Fruit fly (Drosophila melanogaster) whole organism, prepupa: ENCODE data around the gene HLH3B.

Experiments
- Blimp-1 ChIP-seq: fragments of 200-800 bp; sonication (Bioruptor generic); optimal IDR thresholded peaks from 3 replicates; lab custom pipeline; 2017; ENCODE audit warnings: missing biosample characterization, missing genetic modification characterization, mild to moderate bottlenecking, moderate library complexity, missing genetic modification reagents
- CG10669 ChIP-seq: fragments of 200-800 bp; sonication (Bioruptor generic); optimal IDR thresholded peaks from 3 replicates; lab custom pipeline; 2018; ENCODE audit warnings: missing biosample characterization, mild to moderate bottlenecking, missing genetic modification characterization, moderate library complexity
- CG11294 ChIP-seq: fragments of 200-800 bp; sonication (Bioruptor generic); IDR thresholded peaks from 2 replicates; pipeline ENCODE4 v1.3.6; 2022; ENCODE audit warnings: missing biosample characterization, missing genetic modification characterization
- CG11902 ChIP-seq: fragments of 200-800 bp; sonication (Bioruptor generic); optimal IDR thresholded peaks from 3 replicates; lab custom pipeline; 2016; ENCODE audit warnings: missing biosample characterization, missing genetic modification characterization
- CG1621 ChIP-seq: fragments of 200-800 bp; sonication (Bioruptor generic); optimal IDR thresholded peaks from 3 replicates; lab custom pipeline; 2018; ENCODE audit warnings: missing biosample characterization, mild to moderate bottlenecking, missing genetic modification characterization
- CG16779 ChIP-seq: fragments of 200-800 bp; sonication (Bioruptor generic); optimal IDR thresholded peaks from 3 replicates; lab custom pipeline; 2017; ENCODE audit warnings: missing biosample characterization, mild to moderate bottlenecking, missing genetic modification characterization
- CG3032 ChIP-seq: fragments of 200-800 bp; optimal IDR thresholded peaks from 2 replicates; lab custom pipeline; 2019; ENCODE audit warnings: missing biosample characterization, mild to moderate bottlenecking, missing genetic modification characterization, moderate library complexity
- CG31627 ChIP-seq: fragments of 200-800 bp; sonication (Bioruptor generic); optimal IDR thresholded peaks from 3 replicates; lab custom pipeline; 2016; ENCODE audit warnings: missing biosample characterization, missing genetic modification characterization
- CG32006 ChIP-seq: fragments of 200-800 bp; sonication (Bioruptor generic); optimal IDR thresholded peaks from 3 replicates; lab custom pipeline; 2017; ENCODE audit warnings: missing biosample characterization, mild to moderate bottlenecking, missing genetic modification characterization
- CG34406 ChIP-seq: fragments of 200-800 bp; sonication (Bioruptor generic); optimal IDR thresholded peaks from 3 replicates; lab custom pipeline; 2016; ENCODE audit warnings: missing biosample characterization, missing genetic modification characterization
- CG3919 ChIP-seq: fragments of 200-800 bp; sonication (Bioruptor generic); optimal IDR thresholded peaks from 3 replicates; lab custom pipeline; 2016; ENCODE audit warnings: missing biosample characterization, missing genetic modification characterization
- CG4318 ChIP-seq: fragments of 200-800 bp; sonication (Bioruptor generic); optimal IDR thresholded peaks from 3 replicates; lab custom pipeline; 2017; ENCODE audit warnings: missing biosample characterization, mild to moderate bottlenecking, missing genetic modification characterization
- CG6163 ChIP-seq: fragments of 200-800 bp; sonication (Bioruptor generic); IDR thresholded peaks from 3 replicates; pipeline ENCODE4 v1.3.6; 2022; ENCODE audit warnings: missing biosample characterization, missing genetic modification characterization
- CG6276 ChIP-seq: fragments of 200-800 bp; sonication (Bioruptor generic); optimal IDR thresholded peaks from 2 replicates; lab custom pipeline; 2017; ENCODE audit warnings: missing biosample characterization, mild to moderate bottlenecking, missing genetic modification characterization
- CG6792 ChIP-seq: fragments of 200-800 bp; sonication (Bioruptor generic); optimal IDR thresholded peaks from 3 replicates; lab custom pipeline; 2016; ENCODE audit warnings: missing biosample characterization, missing genetic modification characterization
- CG6808 ChIP-seq: fragments of 200-800 bp; sonication (Bioruptor generic); optimal IDR thresholded peaks from 3 replicates; lab custom pipeline; 2017; ENCODE audit warnings: missing biosample characterization, missing genetic modification characterization, mild to moderate bottlenecking, moderate library complexity, missing genetic modification reagents
- CG6854 ChIP-seq: fragments of 200-800 bp; sonication (Bioruptor generic); optimal IDR thresholded peaks from 2 replicates; lab custom pipeline; 2017; ENCODE audit warnings: missing biosample characterization, mild to moderate bottlenecking, missing genetic modification characterization
- CG7368 ChIP-seq: fragments of 200-800 bp; sonication (Bioruptor generic); optimal IDR thresholded peaks from 3 replicates; lab custom pipeline; 2016; ENCODE audit warnings: missing biosample characterization, missing genetic modification characterization
- CG8119 ChIP-seq: fragments of 200-800 bp; sonication (Bioruptor generic); IDR thresholded peaks from 3 replicates; pipeline ENCODE4 v1.3.6; 2022; ENCODE audit warnings: missing biosample characterization, missing genetic modification characterization
- CG8319 ChIP-seq: fragments of 200-800 bp; sonication (Bioruptor generic); optimal IDR thresholded peaks from 3 replicates; lab custom pipeline; 2016; ENCODE audit warnings: missing biosample characterization, missing genetic modification characterization
- CG9139 ChIP-seq: fragments of 200-800 bp; sonication (Bioruptor generic); optimal IDR thresholded peaks from 3 replicates; lab custom pipeline; 2017; ENCODE audit warnings: missing biosample characterization, mild to moderate bottlenecking, missing genetic modification characterization
- Eip93F ChIP-seq: fragments of 200-800 bp; sonication (Bioruptor generic); optimal IDR thresholded peaks from 2 replicates; lab custom pipeline; 2016; ENCODE audit warnings: missing biosample characterization, mild to moderate bottlenecking, missing genetic modification characterization
- Ets96B ChIP-seq: fragments of 200-800 bp; optimal IDR thresholded peaks from 2 replicates; lab custom pipeline; 2019; ENCODE audit warnings: missing biosample characterization, mild to moderate bottlenecking, missing genetic modification characterization, moderate library complexity
- Gug ChIP-seq: fragments of 200-800 bp; sonication (Bioruptor generic); IDR thresholded peaks from 2 replicates; pipeline ENCODE4 v1.3.6; 2022; ENCODE audit warnings: missing biosample characterization, missing genetic modification characterization
- Hr38 ChIP-seq: sonication (Bioruptor generic); optimal IDR thresholded peaks from 2 replicates; lab custom pipeline; 2016; ENCODE audit warnings: missing biosample characterization, missing genetic modification characterization
- Hr39 ChIP-seq: fragments of 200-800 bp; sonication (Bioruptor generic); optimal IDR thresholded peaks from 2 replicates; lab custom pipeline; 2016; ENCODE audit warnings: missing biosample characterization, missing genetic modification characterization
- Hr4 ChIP-seq: fragments of 200-800 bp; sonication (Bioruptor generic); optimal IDR thresholded peaks from 3 replicates; lab custom pipeline; 2016; ENCODE audit warnings: missing biosample characterization, missing genetic modification characterization
- Met ChIP-seq: fragments of 200-800 bp; sonication (Bioruptor generic); optimal IDR thresholded peaks from 3 replicates; lab custom pipeline; 2016; ENCODE audit warnings: missing biosample characterization, missing genetic modification characterization
- Smox ChIP-seq: fragments of 200-800 bp; sonication (Bioruptor generic); optimal IDR thresholded peaks from 3 replicates; lab custom pipeline; 2016; ENCODE audit warnings: missing biosample characterization, missing genetic modification characterization
- Sox14 ChIP-seq: fragments of 200-800 bp; sonication (Bioruptor generic); optimal IDR thresholded peaks from 3 replicates; lab custom pipeline; 2016; ENCODE audit warnings: missing biosample characterization, missing genetic modification characterization
- achi ChIP-seq: fragments of 200-800 bp; sonication (Bioruptor generic); optimal IDR thresholded peaks from 3 replicates; lab custom pipeline; 2016; ENCODE audit warnings: missing biosample characterization, missing genetic modification characterization
- acj6 ChIP-seq: fragments of 200-800 bp; sonication (Bioruptor generic); optimal IDR thresholded peaks from 3 replicates; lab custom pipeline; 2016; ENCODE audit warnings: missing biosample characterization, missing genetic modification characterization
- cyc ChIP-seq: fragments of 200-800 bp; sonication (Bioruptor generic); optimal IDR thresholded peaks from 3 replicates; lab custom pipeline; 2016; ENCODE audit warnings: missing biosample characterization, missing genetic modification characterization
- dac ChIP-seq: fragments of 200-800 bp; sonication (Bioruptor generic); optimal IDR thresholded peaks from 2 replicates; lab custom pipeline; 2017; ENCODE audit warnings: missing biosample characterization, mild to moderate bottlenecking, missing genetic modification characterization
- dsx ChIP-seq: fragments of 200-800 bp; optimal IDR thresholded peaks from 3 replicates; lab custom pipeline; 2019; ENCODE audit warnings: missing biosample characterization, mild to moderate bottlenecking, missing genetic modification characterization, moderate library complexity; ENCODE audit not compliant: poor library complexity, severe bottlenecking
- eg ChIP-seq: fragments of 200-800 bp; sonication (Bioruptor generic); IDR thresholded peaks from 3 replicates; pipeline ENCODE4 v1.3.6; 2022; ENCODE audit warnings: missing biosample characterization, missing genetic modification characterization
- esn ChIP-seq: fragments of 200-800 bp; sonication (Bioruptor generic); optimal IDR thresholded peaks from 2 replicates; lab custom pipeline; 2016; ENCODE audit warnings: missing biosample characterization, mild to moderate bottlenecking, missing genetic modification characterization, moderate library complexity
- fd59A ChIP-seq: fragments of 200-800 bp; sonication (Bioruptor generic); optimal IDR thresholded peaks from 2 replicates; lab custom pipeline; 2017; ENCODE audit warnings: missing biosample characterization, mild to moderate bottlenecking, missing genetic modification characterization, missing genetic modification reagents
- fd85E ChIP-seq: fragments of 200-800 bp; sonication (Bioruptor generic); optimal IDR thresholded peaks from 3 replicates; lab custom pipeline; 2016; ENCODE audit warnings: missing biosample characterization, missing genetic modification characterization
- fkh ChIP-seq: fragments of 200-800 bp; sonication (Bioruptor generic); optimal IDR thresholded peaks from 3 replicates; lab custom pipeline; 2017; ENCODE audit warnings: missing biosample characterization, mild to moderate bottlenecking, missing genetic modification characterization, moderate library complexity
- lz ChIP-seq: fragments of 200-800 bp; sonication (Bioruptor generic); optimal IDR thresholded peaks from 3 replicates; lab custom pipeline; 2016; ENCODE audit warnings: missing biosample characterization, missing genetic modification characterization
- net ChIP-seq: fragments of 200-800 bp; sonication (Bioruptor generic); optimal IDR thresholded peaks from 3 replicates; lab custom pipeline; 2016; ENCODE audit warnings: missing biosample characterization, missing genetic modification characterization
- pdm3 ChIP-seq: fragments of 200-800 bp; sonication (Bioruptor generic); optimal IDR thresholded peaks from 3 replicates; lab custom pipeline; 2016; ENCODE audit warnings: missing biosample characterization, missing genetic modification characterization
- spab ChIP-seq: fragments of 200-800 bp; sonication (Bioruptor generic); optimal IDR thresholded peaks from 2 replicates; lab custom pipeline; 2017; ENCODE audit warnings: missing biosample characterization, mild to moderate bottlenecking, missing genetic modification characterization, missing genetic modification reagents
- ss ChIP-seq, 2 experiments: fragments of 200-800 bp; sonication (Bioruptor generic); optimal IDR thresholded peaks; 2 replicates in 1 of 2; 3 replicates in 1 of 2; lab custom pipeline; 2017 to 2018; ENCODE audit warnings: mild to moderate bottlenecking in 2 of 2, missing biosample characterization in 2 of 2, missing genetic modification characterization in 2 of 2, moderate library complexity in 1 of 2
- topi ChIP-seq: fragments of 200-800 bp; sonication (Bioruptor generic); optimal IDR thresholded peaks from 3 replicates; lab custom pipeline; 2016; ENCODE audit warnings: missing biosample characterization, missing genetic modification characterization
- vri ChIP-seq: fragments of 200-800 bp; sonication (Bioruptor generic); optimal IDR thresholded peaks from 3 replicates; lab custom pipeline; 2016; ENCODE audit warnings: missing biosample characterization, mild to moderate bottlenecking, missing genetic modification characterization

The HLH3B gene

dm6 chrX:2647472-2647883, 34.0 kb downstream of the HLH3B start (continued):
- TF ChIP-seq Met (GFP tag; lab: Kevin White, UChicago) = peak; percentile 89
- TF ChIP-seq CG4318 (GFP tag; lab: Kevin White, UChicago) = peak; percentile 79
- peak; percentile 80 for TF ChIP-seq CG11294 (GFP tag; lab: Robert Waterston, UW)
- peak; percentile 79 for TF ChIP-seq fd59A (GFP tag; lab: Kevin White, UChicago)
- peak; percentile 88 for TF ChIP-seq Gug (GFP tag; lab: Robert Waterston, UW)
- TF ChIP-seq topi (GFP tag; lab: Kevin White, UChicago) = peak; percentile 92
- peak; percentile 76 for TF ChIP-seq CG9139 (GFP tag; lab: Kevin White, UChicago)
- TF ChIP-seq CG6276 (GFP tag; lab: Kevin White, UChicago) = peak; percentile 88
- peak; percentile 89 for TF ChIP-seq acj6 (GFP tag; lab: Kevin White, UChicago)
- TF ChIP-seq CG6808 = peak; percentile 90
- TF ChIP-seq CG7368 = peak; percentile 91
- peak; percentile 85 for TF ChIP-seq CG6854
- TF ChIP-seq CG8319 (GFP tag; lab: Kevin White, UChicago) = peak; percentile 87
- TF ChIP-seq CG34406 (GFP tag; lab: Kevin White, UChicago) = peak; percentile 84
- peak; percentile 76 for TF ChIP-seq CG11902
- TF ChIP-seq eg (GFP tag; lab: Robert Waterston, UW) = peak; percentile 89
- TF ChIP-seq CG3919 = peak; percentile 91
- TF ChIP-seq dac (GFP tag; lab: Kevin White, UChicago) = peak; percentile 83
- peak; percentile 91 for TF ChIP-seq esn
- peak; percentile 86 for TF ChIP-seq Smox (GFP tag; lab: Kevin White, UChicago)

- TF ChIP-seq Hr4 (GFP tag; lab: Kevin White, UChicago) = peak; percentile 97
- TF ChIP-seq CG9139 (GFP tag; lab: Kevin White, UChicago) = peak; percentile 95
- peak; percentile 98 for TF ChIP-seq CG16779
- peak; percentile 99 for TF ChIP-seq CG6276 (GFP tag; lab: Kevin White, UChicago)
- peak; percentile 92 for TF ChIP-seq fkh (GFP tag; lab: Kevin White, UChicago)
- TF ChIP-seq dac (GFP tag; lab: Kevin White, UChicago) = peak; percentile 98
- peak; percentile 97 for TF ChIP-seq CG6808
- TF ChIP-seq Ets96B = peak; percentile 97
- peak; percentile 99 for TF ChIP-seq Hr39 (GFP tag; lab: Kevin White, UChicago)
- TF ChIP-seq CG31627 (GFP tag; lab: Kevin White, UChicago) = peak; percentile 98
- peak; percentile 99 for TF ChIP-seq lz (GFP tag; lab: Kevin White, UChicago)
- peak; percentile 99 for TF ChIP-seq Sox14
- peak; percentile 98 for TF ChIP-seq cyc
- peak; percentile 94 for TF ChIP-seq vri
- TF ChIP-seq ss (GFP tag; optimal IDR thresholded peaks at IDR 0.05; lab: Kevin White, UChicago) = peak; percentile 98
- peak; percentile 98 for TF ChIP-seq Smox (GFP tag; lab: Kevin White, UChicago)
- peak; percentile 89 for TF ChIP-seq fd85E (GFP tag; lab: Kevin White, UChicago)
- TF ChIP-seq CG6792 (GFP tag; lab: Kevin White, UChicago) = peak; percentile 98
- TF ChIP-seq Hr38 (GFP tag; lab: Kevin White, UChicago) = no peak
- peak; percentile 99 for TF ChIP-seq esn
- TF ChIP-seq CG6163 = peak; percentile 98
- peak; percentile 98 for TF ChIP-seq CG8119
- peak; percentile 90 for TF ChIP-seq Blimp-1 (GFP tag; lab: Kevin White, UChicago)
- peak; percentile 98 for TF ChIP-seq net (GFP tag; lab: Kevin White, UChicago)
- peak; percentile 98 for TF ChIP-seq CG1621 (tag; lab: Kevin White, UChicago)
- peak; percentile 96 for TF ChIP-seq CG3032 (tag; lab: Kevin White, UChicago)
- TF ChIP-seq dsx = peak; percentile 97
- TF ChIP-seq CG8319 (GFP tag; lab: Kevin White, UChicago) = peak; percentile 96
- TF ChIP-seq CG32006 (GFP tag; lab: Kevin White, UChicago) = peak; percentile 99
- TF ChIP-seq spab (GFP tag; lab: Kevin White, UChicago) = peak; percentile 95
- peak; percentile 97 for TF ChIP-seq CG10669
- peak; percentile 97 for TF ChIP-seq achi (GFP tag; lab: Kevin White, UChicago)
- peak; percentile 95 for TF ChIP-seq Eip93F (GFP tag; lab: Kevin White, UChicago)
- TF ChIP-seq eg (GFP tag; lab: Robert Waterston, UW) = peak; percentile 97
- peak; percentile 95 for TF ChIP-seq Gug (GFP tag; lab: Robert Waterston, UW)
- TF ChIP-seq pdm3 = peak; percentile 98
Observed at dm6 chrX:2646022-2646761, 35.3 kb downstream of the HLH3B start.
